Worm (Caenorhabditis elegans) whole organism, midembryonic: Measurements from ENCODE around the gene metl-6.

Source experiments
- T22C8.4 ChIP-seq: fragments of 200-800 bp; sonication (Bioruptor generic); IDR thresholded peaks from 2 replicates; pipeline ENCODE4 v1.3.6; 2022; ENCODE audit warnings: missing genetic modification characterization, missing compliant biosample characterization
- cog-1 ChIP-seq: sonication (generic microtip); optimal IDR thresholded peaks from 2 replicates; lab custom pipeline; 2016; ENCODE audit warnings: missing genetic modification characterization, missing compliant biosample characterization
- flt-1 ChIP-seq: fragments of 200-800 bp; sonication (Bioruptor generic); IDR thresholded peaks from 2 replicates; pipeline ENCODE4 v1.3.6; 2022; ENCODE audit warnings: missing genetic modification characterization, missing compliant biosample characterization
- med-1 ChIP-seq: sonication (generic microtip); optimal IDR thresholded peaks from 2 replicates; lab custom pipeline; 2017; ENCODE audit warnings: missing genetic modification characterization, mild to moderate bottlenecking, missing compliant biosample characterization, antibody characterized with exemption, missing genetic modification reagents; ENCODE audit not compliant: insufficient read depth
- ref-1 ChIP-seq: fragments of 200-800 bp; sonication (Bioruptor generic); conservative IDR thresholded peaks from 2 replicates; pipeline ENCODE4 v1.3.6; 2022; ENCODE audit warnings: missing genetic modification reagents, missing genetic modification characterization, missing compliant biosample characterization
- ztf-23 ChIP-seq: fragments of 200-800 bp; sonication (Bioruptor generic); IDR thresholded peaks from 2 replicates; pipeline ENCODE4 v1.3.6; 2022; ENCODE audit warnings: missing genetic modification reagents, missing genetic modification characterization, missing compliant biosample characterization
- ztf-29 ChIP-seq: fragments of 200-800 bp; sonication (Bioruptor generic); IDR thresholded peaks from 2 replicates; pipeline ENCODE4 v1.3.6; 2022; ENCODE audit warnings: missing genetic modification reagents, missing genetic modification characterization, missing compliant biosample characterization

DNA sequence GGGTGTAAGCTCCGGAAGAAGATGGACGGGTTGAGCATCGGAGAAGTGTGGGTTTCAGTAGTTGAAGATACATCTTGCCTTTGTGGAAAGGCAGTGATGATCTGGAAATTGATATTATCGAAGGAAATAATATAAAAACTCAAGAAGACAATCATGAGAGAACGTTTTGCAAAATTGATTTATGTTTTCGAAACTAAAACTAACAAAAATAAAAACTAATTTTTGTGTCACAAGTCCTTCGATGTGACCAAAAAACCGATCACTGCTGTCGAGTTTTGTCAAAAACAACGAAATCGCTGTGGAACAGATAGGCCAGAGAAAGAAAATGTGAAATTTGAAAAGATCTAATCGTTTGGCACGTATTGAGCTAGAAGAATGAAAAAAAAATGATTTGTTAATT, 13.9 kb downstream of the metl-6 start, which contains the start of gene mmcm-1:
- no peak for TF ChIP-seq med-1
- no peak for TF ChIP-seq ref-1
- TF ChIP-seq ztf-23 (GFP tag; lab: Robert Waterston, UW): no peak
- TF ChIP-seq flt-1: no peak
- TF ChIP-seq cog-1 (tag; lab: Kevin White, UChicago): no peak
- TF ChIP-seq T22C8.4 (GFP tag; lab: Robert Waterston, UW): no peak
- TF ChIP-seq ztf-29 (GFP tag; lab: Robert Waterston, UW): no peak
